Fruit fly (Drosophila melanogaster): ENCODE measurements around the gene Ada1-2.

dm6 chr2L:12010100-12010876 lies 17.6 kb downstream of the Ada1-2 start:
- TF ChIP-seq Eip75B (GFP tag; optimal IDR thresholded peaks at IDR 0.05) (peak; percentile 9), fd85E (GFP tag; optimal IDR thresholded peaks at IDR 0.05) (no peak)
